Fruit fly (Drosophila melanogaster) whole organism: Measurements from ENCODE around the gene CG17721.

Experiments
- CG8478 ChIP-seq: fragments of >200 bp; optimal IDR thresholded peaks from 2 replicates; lab custom pipeline; 2018; ENCODE audit warnings: inconsistent platforms
- Dll ChIP-seq: fragments of >200 bp; optimal IDR thresholded peaks from 2 replicates; lab custom pipeline; 2017
- EcR ChIP-seq, 2 experiments: fragments of >200 bp; optimal IDR thresholded peaks; 2 replicates each; lab custom pipeline; 2017; ENCODE audit warnings: missing biosample characterization in 2 of 2, missing genetic modification characterization in 2 of 2, missing genetic modification reagents in 2 of 2
- pan ChIP-seq: fragments of >200 bp; optimal IDR thresholded peaks from 2 replicates; lab custom pipeline; 2017
- psq ChIP-seq: fragments of >200 bp; optimal IDR thresholded peaks from 2 replicates; lab custom pipeline; 2017
- usp ChIP-seq: fragments of >200 bp; optimal IDR thresholded peaks from 2 replicates; lab custom pipeline; 2017; ENCODE audit warnings: missing biosample characterization, missing genetic modification characterization, mixed read lengths

The CG17721 gene

DNA sequence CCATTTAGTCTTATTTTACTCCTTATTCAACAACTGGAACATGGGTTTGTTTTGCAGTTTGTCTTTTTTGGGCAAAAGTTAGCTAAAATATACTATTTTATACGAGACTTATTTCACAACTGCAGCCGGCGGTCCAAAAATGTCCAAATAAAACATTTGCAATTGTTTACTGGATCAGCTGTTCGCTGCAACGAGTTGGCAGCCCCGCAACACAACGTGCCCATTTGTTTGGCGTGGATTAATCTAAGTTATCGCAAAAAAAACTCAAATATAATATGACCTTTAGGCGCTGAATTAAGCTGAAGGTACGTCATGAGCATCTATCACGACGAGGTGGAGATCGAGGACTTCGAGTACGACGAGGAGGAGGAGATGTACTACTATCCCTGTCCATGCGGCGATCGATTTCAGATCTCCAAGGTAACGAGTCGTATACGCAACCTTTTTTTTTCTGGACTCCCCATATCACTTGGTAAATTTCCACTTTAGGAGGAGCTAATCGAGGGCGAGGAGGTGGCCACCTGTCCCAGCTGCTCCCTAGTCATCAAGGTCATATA is 3.2 kb upstream of the CG17721 start, which contains the start of the genes CG17187 and Dph3:
CG17187 (minus strand) TSS at position 175 of the 557 bp plus-strand sequence.
Dph3 (plus strand) TSS at position 208 of the 557 bp plus-strand sequence.
- TF ChIP-seq Dll = no peak
- no peak for TF ChIP-seq EcR (GFP tag; optimal IDR thresholded peaks at IDR 0.05; lab: Kevin White, UChicago)
- TF ChIP-seq pan (lab: Kevin White, UChicago) = no peak
- no peak for TF ChIP-seq psq (lab: Kevin White, UChicago)
- no peak for TF ChIP-seq usp
- no peak for TF ChIP-seq CG8478

DNA sequence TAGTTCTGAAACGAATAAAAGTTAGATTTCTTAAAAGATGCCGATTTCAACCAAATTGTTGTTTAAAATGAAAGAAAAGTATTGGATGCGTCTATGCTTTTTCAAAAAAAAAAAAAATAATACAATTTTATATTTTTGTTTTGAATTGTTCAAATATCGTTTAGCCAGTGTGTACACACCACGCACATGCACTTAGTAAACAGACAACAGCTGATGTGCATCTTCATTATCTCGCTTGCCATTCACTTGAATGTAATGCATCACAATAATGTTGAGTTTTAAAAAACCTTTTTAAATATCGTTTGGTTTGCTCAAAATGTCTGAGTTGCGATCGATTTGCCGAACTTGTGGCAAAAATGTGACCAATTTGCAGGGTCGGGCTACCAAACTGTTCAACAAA is 1.1 kb downstream of the CG17721 start, which contains the start of gene CG31441:
CG31441 (plus strand) TSS at position 246 of the 400 bp plus-strand sequence.
- no peak for TF ChIP-seq psq (lab: Kevin White, UChicago)
- TF ChIP-seq pan (lab: Kevin White, UChicago) = no peak
- TF ChIP-seq usp = no peak
- no peak for TF ChIP-seq CG8478
- no peak for TF ChIP-seq EcR (GFP tag; optimal IDR thresholded peaks at IDR 0.05; lab: Kevin White, UChicago)
- TF ChIP-seq Dll = no peak

DNA sequence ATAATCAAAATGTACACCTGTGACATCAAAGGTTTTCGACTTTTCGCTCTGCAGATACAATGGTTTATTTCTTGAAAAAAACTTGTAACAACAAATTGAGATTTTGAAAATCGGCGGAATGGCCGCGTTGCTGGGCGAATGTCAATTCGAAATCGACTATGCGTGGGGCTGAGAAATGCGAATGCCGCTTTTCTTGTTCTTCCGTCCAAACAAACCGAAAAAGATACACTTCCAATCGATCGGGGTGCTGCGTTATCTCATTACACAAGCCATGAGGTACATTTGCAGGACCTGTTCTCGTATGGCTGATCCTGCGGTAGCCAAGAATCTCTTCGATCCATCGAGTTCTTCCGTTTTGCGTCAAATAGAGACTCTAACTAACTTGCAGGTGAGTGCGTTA is 2.7 kb downstream of the CG17721 start, which contains the start of gene CG31388:
CG31388 (plus strand) TSS at position 218 of the 400 bp plus-strand sequence.
- TF ChIP-seq EcR (GFP tag; optimal IDR thresholded peaks at IDR 0.05; lab: Kevin White, UChicago) (no peak), psq (lab: Kevin White, UChicago) (no peak), pan (lab: Kevin White, UChicago) (no peak), CG8478 (no peak), Dll (no peak), usp (no peak)

DNA sequence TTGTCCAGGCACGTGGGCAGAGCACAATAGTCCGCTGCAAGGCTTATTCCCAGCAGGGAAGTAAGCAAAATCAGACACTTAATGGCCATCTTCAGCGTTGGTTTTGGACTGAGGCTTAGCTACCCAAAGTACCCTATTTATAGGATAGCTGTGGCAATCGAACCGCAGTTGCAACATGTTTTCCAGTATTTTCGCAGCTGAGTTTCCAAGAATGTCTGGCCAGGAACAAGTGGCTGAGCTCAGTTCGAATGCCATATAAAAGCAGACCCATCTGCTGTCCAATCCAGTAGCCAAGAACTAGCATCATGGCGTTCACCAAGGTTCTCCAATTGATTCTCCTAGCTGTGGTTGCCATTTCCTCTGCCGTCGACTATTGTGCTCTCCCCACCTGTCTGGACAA is 6.0 kb downstream of the CG17721 start, which contains the start of the genes scpr-B and scpr-A:
scpr-B (minus strand) TSS at position 101 of the 400 bp plus-strand sequence.
scpr-A (plus strand) TSS at position 293 of the 400 bp plus-strand sequence.
- TF ChIP-seq CG8478 (no peak), EcR (GFP tag; optimal IDR thresholded peaks at IDR 0.05; lab: Kevin White, UChicago) (no peak), psq (lab: Kevin White, UChicago) (no peak), pan (lab: Kevin White, UChicago) (no peak), Dll (no peak), usp (no peak)

dm6 chr3R:11243057-11243740 is 8.3 kb downstream of the CG17721 start:
- TF ChIP-seq pan (lab: Kevin White, UChicago) = no peak
- TF ChIP-seq CG8478 = no peak
- TF ChIP-seq psq (lab: Kevin White, UChicago) = no peak
- no peak for TF ChIP-seq EcR (GFP tag; optimal IDR thresholded peaks at IDR 0.05; lab: Kevin White, UChicago)
- TF ChIP-seq Dll = no peak
- no peak for TF ChIP-seq usp

- TF ChIP-seq Dll (no peak), psq (lab: Kevin White, UChicago) (no peak), usp (no peak), EcR (GFP tag; optimal IDR thresholded peaks at IDR 0.05; lab: Kevin White, UChicago) (no peak), pan (lab: Kevin White, UChicago) (no peak), CG8478 (no peak)
Observed at dm6 chr3R:11243951-11244660, 9.2 kb downstream of the CG17721 start, which contains the start of the genes CG17734 and CG5214. CG17734 (minus strand) TSS chr3R:11243999. CG5214 (plus strand) TSS chr3R:11244302.

DNA sequence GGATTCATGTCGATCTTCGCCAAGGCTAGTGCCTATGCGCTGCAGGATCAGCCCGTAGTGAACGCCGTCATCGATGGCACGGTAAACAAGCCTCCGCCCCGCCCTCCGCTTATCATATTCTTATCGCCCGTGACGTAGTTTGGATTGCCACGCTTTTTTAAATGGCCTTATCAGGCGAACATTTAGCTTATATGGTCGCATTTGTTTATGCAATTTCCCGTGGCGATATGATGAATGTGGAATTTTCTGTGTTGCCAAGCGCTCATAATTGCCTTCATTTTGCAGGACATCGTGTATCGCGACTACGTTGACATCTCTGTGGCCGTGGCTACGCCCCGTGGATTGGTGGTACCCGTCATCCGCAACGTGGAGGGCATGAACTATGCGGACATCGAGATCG is 10.9 kb downstream of the CG17721 start:
- TF ChIP-seq EcR (GFP tag; optimal IDR thresholded peaks at IDR 0.05; lab: Kevin White, UChicago) = no peak
- no peak for TF ChIP-seq Dll
- TF ChIP-seq pan (lab: Kevin White, UChicago) = no peak
- TF ChIP-seq usp = no peak
- TF ChIP-seq psq (lab: Kevin White, UChicago) = no peak
- TF ChIP-seq CG8478 = no peak

dm6 chr3R:11246865-11247264 is 11.9 kb downstream of the CG17721 start:
- no peak for TF ChIP-seq Dll
- no peak for TF ChIP-seq CG8478
- TF ChIP-seq EcR (GFP tag; optimal IDR thresholded peaks at IDR 0.05; lab: Kevin White, UChicago) = no peak
- TF ChIP-seq pan (lab: Kevin White, UChicago) = no peak
- TF ChIP-seq usp = no peak
- TF ChIP-seq psq (lab: Kevin White, UChicago) = no peak

DNA sequence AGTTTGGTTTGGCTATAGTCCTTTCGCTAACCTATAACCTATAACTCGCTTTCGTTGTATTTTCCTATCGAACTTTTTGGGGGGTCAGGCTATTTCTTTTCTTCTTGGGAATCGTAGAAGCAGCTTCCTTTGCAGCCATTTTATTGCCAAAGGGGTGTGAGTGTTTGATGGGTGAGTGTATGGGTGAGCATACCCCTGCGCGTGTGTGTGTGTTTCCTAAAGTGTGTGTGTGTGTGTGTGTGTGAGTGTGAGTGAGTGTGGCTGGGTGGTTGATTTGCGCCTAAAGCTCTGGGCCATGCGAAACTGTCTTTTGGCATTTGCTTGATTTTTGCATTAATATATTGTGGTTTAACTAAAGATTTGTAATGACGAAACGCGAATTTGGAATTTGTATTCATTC is 18.8 kb downstream of the CG17721 start:
- TF ChIP-seq Dll = no peak
- no peak for TF ChIP-seq pan (lab: Kevin White, UChicago)
- TF ChIP-seq EcR (GFP tag; optimal IDR thresholded peaks at IDR 0.05; lab: Kevin White, UChicago) = no peak
- TF ChIP-seq usp = no peak
- no peak for TF ChIP-seq psq (lab: Kevin White, UChicago)
- TF ChIP-seq CG8478 = no peak

DNA sequence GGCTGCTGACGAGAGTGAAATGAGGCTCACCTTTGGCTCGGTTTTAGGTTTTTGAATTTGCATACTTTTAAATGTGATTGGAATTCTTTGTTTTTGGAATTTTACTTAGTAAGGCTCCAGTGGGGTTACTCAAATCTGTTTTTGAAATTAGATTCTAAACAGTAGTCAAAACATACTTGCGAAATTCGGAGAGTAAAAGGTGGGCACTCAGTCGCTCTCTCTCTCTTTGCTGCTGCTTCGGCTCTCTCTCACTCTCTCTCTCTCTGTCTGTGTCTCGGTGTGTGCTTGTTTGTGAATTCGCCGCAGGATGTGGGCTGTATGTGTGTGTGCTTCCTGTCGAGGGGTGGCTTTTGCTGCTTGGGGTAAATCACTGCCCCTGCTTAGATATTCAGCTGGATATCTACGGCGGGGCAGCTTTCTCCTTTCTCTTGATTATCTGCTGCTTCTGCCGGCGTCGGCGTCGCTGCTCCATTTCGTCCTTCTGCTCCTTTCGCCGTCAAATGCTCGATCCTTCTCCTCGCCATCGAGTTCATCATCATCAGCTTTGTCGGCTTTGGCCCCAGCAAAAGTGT is 19.5 kb downstream of the CG17721 start:
- TF ChIP-seq EcR (GFP tag; optimal IDR thresholded peaks at IDR 0.05; lab: Kevin White, UChicago) (no peak), CG8478 (no peak), pan (lab: Kevin White, UChicago) (no peak), Dll (no peak), usp (no peak), psq (lab: Kevin White, UChicago) (no peak)

DNA sequence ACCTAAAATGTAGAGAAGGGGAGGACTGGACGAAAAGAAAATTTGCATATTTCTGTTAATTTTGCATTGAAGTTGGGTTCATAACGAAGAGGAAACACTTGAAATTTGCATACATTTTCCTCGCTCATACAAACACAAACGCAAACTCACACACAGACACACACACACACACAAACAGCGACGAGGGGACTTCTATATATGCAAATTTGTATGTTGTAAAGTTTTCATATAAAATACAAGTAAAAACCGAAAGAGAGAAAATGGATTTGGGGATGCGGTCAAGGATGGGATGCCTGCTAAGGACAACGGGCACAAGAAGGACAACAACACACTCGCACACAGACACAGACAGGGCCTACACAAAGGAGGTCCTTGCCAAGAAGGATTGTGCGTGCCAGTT is 22.6 kb downstream of the CG17721 start:
- TF ChIP-seq EcR (GFP tag; optimal IDR thresholded peaks at IDR 0.05; lab: Kevin White, UChicago) (no peak), CG8478 (no peak), usp (no peak), psq (lab: Kevin White, UChicago) (no peak), Dll (no peak), pan (lab: Kevin White, UChicago) (no peak)
